Fruit fly (Drosophila melanogaster): ENCODE results near the gene Osi3.

The Osi3 gene

dm6 chr3R:6240263-6240662 is 24.6 kb downstream of the Osi3 start:
- TF ChIP-seq CG7987 (GFP tag; optimal IDR thresholded peaks at IDR 0.05) (no peak), Blimp-1 (GFP tag; optimal IDR thresholded peaks at IDR 0.05) (peak; percentile 93)

- TF ChIP-seq CG3407 (GFP tag; optimal IDR thresholded peaks at IDR 0.05) (peak; percentile 32), stwl (tag; optimal IDR thresholded peaks at IDR 0.05) (no peak), rib (GFP tag; IDR thresholded peaks at IDR 0.05) (no peak), Antp (GFP tag; optimal IDR thresholded peaks at IDR 0.05) (no peak), CG15601 (tag; optimal IDR thresholded peaks at IDR 0.05) (peak; percentile 56), Hr3 (GFP tag; optimal IDR thresholded peaks at IDR 0.05) (no peak), fd96Cb (tag; optimal IDR thresholded peaks at IDR 0.05) (peak; percentile 49), croc (GFP tag; conservative IDR thresholded peaks at IDR 0.05) (no peak; the same call in 2 of the 3 replicates), pros (GFP tag; optimal IDR thresholded peaks at IDR 0.05) (no peak), D (optimal IDR thresholded peaks at IDR 0.05) (no peak), D (GFP tag; optimal IDR thresholded peaks at IDR 0.05) (peak; percentile 23), CG12155 (GFP tag; optimal IDR thresholded peaks at IDR 0.05) (no peak), lov (optimal IDR thresholded peaks at IDR 0.05) (no peak), lov (GFP tag; IDR thresholded peaks at IDR 0.05) (no peak), CG2199 (GFP tag; IDR thresholded peaks at IDR 0.05) (no peak), CG3726 (GFP tag; IDR thresholded peaks at IDR 0.05) (no peak), CG12942 (GFP tag; optimal IDR thresholded peaks at IDR 0.05) (no peak), Max (GFP tag; optimal IDR thresholded peaks at IDR 0.05) (no peak), sc (optimal IDR thresholded peaks at IDR 0.05) (no peak), sc (GFP tag; optimal IDR thresholded peaks at IDR 0.05) (peak; percentile 27), CG30020 (tag; optimal IDR thresholded peaks at IDR 0.05) (peak; percentile 6), GATAe (GFP tag; conservative IDR thresholded peaks at IDR 0.05) (no peak), CkIIα-i1 (GFP tag; IDR thresholded peaks at IDR 0.05) (no peak), ind (GFP tag; optimal IDR thresholded peaks at IDR 0.05) (no peak), CG10959 (GFP tag; IDR thresholded peaks at IDR 0.05) (no peak), CG17359 (tag; optimal IDR thresholded peaks at IDR 0.05) (peak; percentile 51), CG7786 (GFP tag; optimal IDR thresholded peaks at IDR 0.05) (no peak), Dip3 (GFP tag; optimal IDR thresholded peaks at IDR 0.05) (no peak), Eip74EF (GFP tag; optimal IDR thresholded peaks at IDR 0.05) (peak in 1 of 2 experiments; percentile 60), ken (GFP tag; IDR thresholded peaks at IDR 0.05) (0 out of 3 replicates have a peak, but pooled peaks have one; percentile 23), CG3847 (GFP tag; IDR thresholded peaks at IDR 0.05) (no peak), ttk (GFP tag; IDR thresholded peaks at IDR 0.05) (no peak), bbx (GFP tag; IDR thresholded peaks at IDR 0.05; ENCODE audit: partially characterized antibody) (no peak), caup (GFP tag; optimal IDR thresholded peaks at IDR 0.05; ENCODE audit: severe bottlenecking) (no peak), CG8089 (GFP tag; optimal IDR thresholded peaks at IDR 0.05) (no peak), lilli (GFP tag; optimal IDR thresholded peaks at IDR 0.05) (no peak), CG8478 (optimal IDR thresholded peaks at IDR 0.05) (no peak), CG13424 (tag; optimal IDR thresholded peaks at IDR 0.05) (peak; percentile 52), CG2875 (GFP tag; optimal IDR thresholded peaks at IDR 0.05) (peak; percentile 29), Asciz (GFP tag; optimal IDR thresholded peaks at IDR 0.05) (peak; percentile 25), Awh (GFP tag; IDR thresholded peaks at IDR 0.05) (no peak), tap (tag; optimal IDR thresholded peaks at IDR 0.05) (no peak), pb (GFP tag; optimal IDR thresholded peaks at IDR 0.05) (no peak), row (GFP tag; IDR thresholded peaks at IDR 0.05) (0 out of 3 replicates have a peak, but pooled peaks have one; percentile 20), crc (GFP tag; optimal IDR thresholded peaks at IDR 0.05) (no peak), gcm2 (GFP tag; optimal IDR thresholded peaks at IDR 0.05) (no peak), C15 (GFP tag; IDR thresholded peaks at IDR 0.05) (no peak), CG1602 (GFP tag; optimal IDR thresholded peaks at IDR 0.05) (no peak), CG2202 (tag; optimal IDR thresholded peaks at IDR 0.05) (no peak)
Observed at dm6 chr3R:6241289-6241688, 25.7 kb downstream of the Osi3 start.

Measured in whole organism, embryonic.